Worm (Caenorhabditis elegans): ENCODE results near the gene rpt-4.

DNA sequence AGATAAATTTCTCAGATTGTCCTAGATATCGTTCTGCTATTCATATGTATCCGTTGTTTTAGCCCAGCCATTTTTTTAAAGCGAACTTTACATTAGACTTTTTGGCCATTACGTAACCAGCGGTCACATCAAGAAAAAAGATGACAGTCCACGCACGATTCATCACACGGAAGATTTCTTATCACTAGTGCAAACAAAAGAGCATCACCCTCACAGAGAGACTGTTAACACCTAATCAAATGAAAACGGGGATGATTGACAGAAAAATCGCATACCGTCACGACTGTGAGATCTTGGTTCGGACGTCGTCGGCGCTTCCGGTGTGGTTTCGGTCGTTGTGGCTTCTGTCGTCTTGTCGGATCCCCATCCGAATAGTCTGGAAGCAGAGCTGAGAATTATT, 30.6 kb upstream of the rpt-4 start:
- no peak for TF ChIP-seq nhr-11 (tag; optimal IDR thresholded peaks at IDR 0.05)
- no peak for TF ChIP-seq dpl-1 (GFP tag; optimal IDR thresholded peaks at IDR 0.05)
- TF ChIP-seq zag-1 (tag; optimal IDR thresholded peaks at IDR 0.05): no peak
- TF ChIP-seq unc-62 (GFP tag; optimal IDR thresholded peaks at IDR 0.05): no peak
- no peak for TF ChIP-seq ceh-82 (tag; optimal IDR thresholded peaks at IDR 0.05)
- TF ChIP-seq lin-13 (GFP tag; optimal IDR thresholded peaks at IDR 0.05): no peak
- no peak for TF ChIP-seq aly-2 (tag; optimal IDR thresholded peaks at IDR 0.05)
- TF ChIP-seq elt-3 (tag; optimal IDR thresholded peaks at IDR 0.05): no peak
- TF ChIP-seq ceh-90 (tag; optimal IDR thresholded peaks at IDR 0.05): no peak
- no peak for TF ChIP-seq elt-2 (tag; optimal IDR thresholded peaks at IDR 0.05)
- no peak for TF ChIP-seq nhr-28 (tag; optimal IDR thresholded peaks at IDR 0.05)
